Fruit fly (Drosophila melanogaster): ENCODE results near the gene Art9.

Art9 gene

DNA sequence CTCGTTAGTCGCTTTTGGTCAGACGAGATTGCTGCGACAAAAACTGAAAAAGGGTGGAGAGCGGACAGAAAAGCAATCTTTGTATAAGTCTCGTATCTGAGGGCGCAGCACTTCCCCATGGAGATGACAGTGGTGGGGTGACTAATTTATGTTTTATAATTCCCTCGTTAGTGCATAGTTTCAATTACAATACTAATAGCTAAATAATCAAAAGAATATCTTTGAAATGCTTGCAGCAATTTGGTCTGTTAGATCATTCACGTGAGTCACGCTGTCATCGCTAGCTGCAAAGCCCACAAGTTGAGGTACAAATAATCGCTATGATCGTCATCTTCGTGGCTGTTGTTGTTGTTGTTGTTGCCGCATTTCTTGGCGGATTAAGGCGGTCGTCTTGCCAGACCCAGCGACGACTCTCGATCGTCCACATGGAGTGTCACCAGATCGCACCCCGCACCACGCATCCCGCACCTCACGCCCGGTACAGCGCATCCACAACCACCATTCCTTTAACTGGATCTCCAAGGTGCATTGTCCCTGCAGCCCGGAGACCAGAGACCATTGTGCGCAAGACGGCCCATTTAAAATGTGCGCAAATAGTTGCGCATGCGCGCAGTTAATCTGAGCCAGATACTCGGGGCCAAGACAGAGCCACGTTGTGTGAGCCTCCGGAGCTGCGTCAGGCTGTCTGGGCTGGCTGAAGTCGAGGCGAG lies 21.3 kb downstream of the Art9 start:
- TF ChIP-seq insv (optimal IDR thresholded peaks at IDR 0.05) (no peak), Sin3A (optimal IDR thresholded peaks at IDR 0.05) (no peak), ttk (optimal IDR thresholded peaks at IDR 0.05) (no peak), h (optimal IDR thresholded peaks at IDR 0.05) (no peak), Myc (optimal IDR thresholded peaks at IDR 0.05) (no peak), psq (optimal IDR thresholded peaks at IDR 0.05) (no peak)

DNA sequence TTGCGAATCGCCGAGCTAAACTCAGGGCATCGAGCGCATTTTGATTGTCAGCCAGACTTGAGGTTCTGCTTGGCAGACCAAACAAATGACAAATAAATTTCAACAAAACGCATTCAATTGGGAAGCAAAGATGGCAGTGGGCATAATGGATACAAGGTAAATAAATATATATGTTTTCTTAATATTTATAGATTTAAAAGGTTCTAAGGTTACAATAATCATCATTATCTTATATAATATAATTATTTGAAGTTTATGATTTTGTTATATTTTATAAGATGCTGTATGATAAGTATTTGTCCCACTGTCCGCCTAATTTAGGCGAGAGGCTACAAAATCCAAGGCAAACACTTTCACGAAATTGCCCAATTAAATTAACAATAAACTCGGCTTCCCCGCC lies 25.2 kb downstream of the Art9 start:
- TF ChIP-seq Myc (optimal IDR thresholded peaks at IDR 0.05), result no peak
- TF ChIP-seq ttk (optimal IDR thresholded peaks at IDR 0.05), result no peak

DNA sequence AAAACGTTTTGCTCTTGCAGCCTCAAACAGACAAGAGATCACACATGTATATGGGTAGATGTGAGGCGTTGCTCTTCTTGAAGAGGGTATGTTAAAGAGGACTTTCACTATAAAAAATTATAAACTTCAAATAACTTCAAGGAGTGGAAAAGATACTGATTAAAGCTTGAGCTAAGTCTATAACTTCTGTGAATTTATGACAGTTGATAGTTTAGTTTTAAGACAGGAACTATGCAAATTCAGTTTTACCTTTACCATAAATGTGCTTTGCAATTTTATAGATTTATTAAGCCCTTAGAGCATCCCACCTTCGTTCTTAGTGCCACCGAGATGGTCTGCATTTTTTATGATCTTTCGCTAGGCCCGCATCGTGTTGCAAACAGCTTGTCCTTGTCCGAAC lies 26.7 kb downstream of the Art9 start:
- TF ChIP-seq h (optimal IDR thresholded peaks at IDR 0.05), result no peak
- no peak for TF ChIP-seq ttk (optimal IDR thresholded peaks at IDR 0.05)
- no peak for TF ChIP-seq psq (optimal IDR thresholded peaks at IDR 0.05)
- no peak for TF ChIP-seq Myc (optimal IDR thresholded peaks at IDR 0.05)
- no peak for TF ChIP-seq insv (optimal IDR thresholded peaks at IDR 0.05)
- TF ChIP-seq Sin3A (optimal IDR thresholded peaks at IDR 0.05), result no peak

dm6 chr3R:13915646-13916045 lies 27.6 kb downstream of the Art9 start:
- TF ChIP-seq h (optimal IDR thresholded peaks at IDR 0.05), result no peak
- TF ChIP-seq insv (optimal IDR thresholded peaks at IDR 0.05), result no peak
- TF ChIP-seq Myc (optimal IDR thresholded peaks at IDR 0.05), result no peak
- no peak for TF ChIP-seq psq (optimal IDR thresholded peaks at IDR 0.05)
- TF ChIP-seq Sin3A (optimal IDR thresholded peaks at IDR 0.05), result no peak
- no peak for TF ChIP-seq ttk (optimal IDR thresholded peaks at IDR 0.05)

dm6 chr3R:13914760-13915417 lies 28.4 kb downstream of the Art9 start:
- TF ChIP-seq Myc (optimal IDR thresholded peaks at IDR 0.05), result no peak
- no peak for TF ChIP-seq h (optimal IDR thresholded peaks at IDR 0.05)
- TF ChIP-seq psq (optimal IDR thresholded peaks at IDR 0.05), result no peak
- TF ChIP-seq insv (optimal IDR thresholded peaks at IDR 0.05), result no peak
- no peak for TF ChIP-seq Sin3A (optimal IDR thresholded peaks at IDR 0.05)
- no peak for TF ChIP-seq ttk (optimal IDR thresholded peaks at IDR 0.05)

dm6 chr3R:13913586-13913985 lies 29.7 kb downstream of the Art9 start:
- TF ChIP-seq Sin3A (optimal IDR thresholded peaks at IDR 0.05), result no peak

DNA sequence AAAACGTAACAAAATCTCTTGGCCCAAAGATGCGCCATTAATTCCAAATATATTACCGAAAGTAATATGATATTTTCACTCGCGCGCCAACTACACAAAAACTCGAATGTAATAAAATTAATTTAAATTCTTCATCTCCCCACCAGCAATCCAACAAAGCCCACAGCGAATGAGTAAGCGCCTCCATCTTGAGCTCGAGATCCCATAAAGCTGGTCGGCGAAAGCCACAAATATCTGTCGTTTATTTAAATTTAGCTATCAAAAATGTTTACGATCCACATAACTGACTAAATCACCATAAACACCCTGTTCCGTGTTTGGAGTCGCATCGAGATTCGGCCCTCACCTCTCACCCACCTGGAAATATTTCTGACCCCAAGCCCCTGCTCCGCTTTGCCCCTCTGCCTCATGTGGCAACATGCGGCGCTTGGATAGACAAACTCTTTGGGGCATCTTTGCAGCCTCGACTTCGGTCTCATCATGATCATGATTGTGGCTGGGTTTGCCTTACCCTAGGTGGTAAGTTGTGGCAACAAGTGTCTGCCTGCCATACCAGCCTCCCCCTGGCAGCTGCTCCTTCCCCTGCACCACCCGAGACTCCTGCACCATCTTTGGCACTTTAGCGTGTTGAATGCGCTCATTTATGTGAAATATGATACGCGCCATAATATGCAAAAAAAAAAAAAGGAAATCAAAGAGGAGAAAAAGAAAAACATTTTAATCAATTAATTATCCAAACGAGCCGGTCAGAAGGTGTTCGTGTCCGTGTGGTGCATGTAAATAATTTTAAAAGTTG lies 31.1 kb downstream of the Art9 start:
- TF ChIP-seq Myc (optimal IDR thresholded peaks at IDR 0.05), result no peak
- TF ChIP-seq h (optimal IDR thresholded peaks at IDR 0.05), result no peak
- TF ChIP-seq Sin3A (optimal IDR thresholded peaks at IDR 0.05), result no peak
- no peak for TF ChIP-seq insv (optimal IDR thresholded peaks at IDR 0.05)
- TF ChIP-seq ttk (optimal IDR thresholded peaks at IDR 0.05), result no peak
- TF ChIP-seq psq (optimal IDR thresholded peaks at IDR 0.05), result no peak

DNA sequence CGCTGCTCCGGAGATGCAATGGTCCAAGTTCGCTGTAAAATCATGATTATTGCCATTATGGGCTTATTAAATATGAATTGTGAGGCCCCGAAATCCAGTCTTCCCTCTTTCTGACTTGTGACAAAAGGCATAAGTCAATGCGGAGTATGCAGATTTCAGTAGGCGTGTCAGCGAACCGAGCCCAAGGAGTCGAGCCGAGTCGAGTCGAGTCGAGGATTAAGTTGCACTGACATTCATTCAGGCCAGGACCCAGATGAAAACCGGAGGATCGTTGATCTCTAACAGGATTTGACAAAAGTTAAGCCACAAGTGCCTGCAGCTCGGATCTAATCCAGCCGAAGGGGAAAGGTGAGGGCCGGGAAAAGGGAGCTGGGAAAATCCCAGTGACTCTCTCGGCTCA lies 31.9 kb downstream of the Art9 start:
- TF ChIP-seq Myc (optimal IDR thresholded peaks at IDR 0.05) (no peak), ttk (optimal IDR thresholded peaks at IDR 0.05) (no peak), insv (optimal IDR thresholded peaks at IDR 0.05) (no peak), psq (optimal IDR thresholded peaks at IDR 0.05) (no peak), h (optimal IDR thresholded peaks at IDR 0.05) (no peak), Sin3A (optimal IDR thresholded peaks at IDR 0.05) (no peak)

dm6 chr3R:13909899-13910298 lies 33.4 kb downstream of the Art9 start:
- TF ChIP-seq ttk (optimal IDR thresholded peaks at IDR 0.05) (no peak), insv (optimal IDR thresholded peaks at IDR 0.05) (no peak), psq (optimal IDR thresholded peaks at IDR 0.05) (no peak), Sin3A (optimal IDR thresholded peaks at IDR 0.05) (no peak), Myc (optimal IDR thresholded peaks at IDR 0.05) (no peak), h (optimal IDR thresholded peaks at IDR 0.05) (no peak)

dm6 chr3R:13909065-13909464 lies 34.2 kb downstream of the Art9 start:
- no peak for TF ChIP-seq ttk (optimal IDR thresholded peaks at IDR 0.05)
- TF ChIP-seq Myc (optimal IDR thresholded peaks at IDR 0.05), result no peak
- TF ChIP-seq psq (optimal IDR thresholded peaks at IDR 0.05), result no peak
- TF ChIP-seq h (optimal IDR thresholded peaks at IDR 0.05), result no peak
- TF ChIP-seq Sin3A (optimal IDR thresholded peaks at IDR 0.05), result no peak
- no peak for TF ChIP-seq insv (optimal IDR thresholded peaks at IDR 0.05)

DNA sequence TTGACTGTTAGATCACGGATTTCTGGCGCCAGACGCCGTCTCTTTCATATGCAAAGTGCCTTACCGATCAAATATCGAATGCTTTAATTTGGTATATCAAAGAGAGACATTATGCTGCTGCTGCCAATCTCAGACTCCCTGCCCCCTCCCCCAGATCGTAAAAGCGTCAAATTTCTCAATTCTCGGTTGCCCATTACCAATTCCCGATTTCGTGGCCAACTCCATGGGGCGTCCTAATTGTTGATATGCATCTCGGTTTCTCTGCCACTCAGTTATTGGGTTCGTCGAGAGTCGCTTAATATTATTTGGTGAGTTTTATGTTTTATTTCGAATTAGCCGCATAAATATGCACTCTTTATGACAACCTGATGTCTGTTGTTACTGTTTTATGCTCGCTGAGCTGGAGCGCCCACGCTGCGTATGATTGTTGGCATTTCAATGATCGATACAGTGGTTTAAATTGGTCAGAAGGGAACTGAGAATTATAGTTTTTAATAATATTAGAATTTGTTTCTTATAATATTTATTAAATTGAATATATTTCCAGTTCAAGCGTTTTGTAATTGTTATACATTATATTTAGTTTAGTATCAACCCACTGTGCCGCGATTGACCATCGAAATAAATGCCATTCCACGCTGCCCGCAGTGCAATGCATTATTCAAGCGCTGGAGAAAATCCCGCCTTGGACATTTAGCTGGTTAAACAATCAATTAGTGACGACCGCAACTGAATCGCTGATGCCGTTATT lies 35.7 kb downstream of the Art9 start:
- TF ChIP-seq psq (optimal IDR thresholded peaks at IDR 0.05) (no peak), Sin3A (optimal IDR thresholded peaks at IDR 0.05) (no peak), insv (optimal IDR thresholded peaks at IDR 0.05) (no peak), h (optimal IDR thresholded peaks at IDR 0.05) (no peak), Myc (optimal IDR thresholded peaks at IDR 0.05) (no peak), ttk (optimal IDR thresholded peaks at IDR 0.05) (no peak)

DNA sequence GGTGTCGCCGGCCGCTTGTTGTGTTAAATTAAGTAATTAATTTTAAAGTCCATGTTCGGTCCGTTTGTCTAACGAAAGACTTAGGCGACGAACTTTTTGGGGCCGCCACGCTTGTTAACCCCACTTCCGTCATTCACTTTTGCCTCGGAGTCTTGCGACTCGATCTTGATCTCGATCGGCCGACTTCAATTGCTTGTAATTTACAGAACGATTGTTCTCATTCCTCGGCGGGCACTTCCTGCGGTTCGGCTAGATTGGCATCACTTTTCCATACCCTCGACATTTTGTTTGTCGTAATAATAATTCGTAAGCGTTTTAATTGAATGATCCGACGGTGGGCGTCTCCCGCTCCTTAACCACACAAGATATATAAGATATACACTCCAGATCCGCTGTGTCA lies 36.5 kb downstream of the Art9 start:
- no peak for TF ChIP-seq insv (optimal IDR thresholded peaks at IDR 0.05)
- no peak for TF ChIP-seq psq (optimal IDR thresholded peaks at IDR 0.05)
- no peak for TF ChIP-seq Sin3A (optimal IDR thresholded peaks at IDR 0.05)
- TF ChIP-seq Myc (optimal IDR thresholded peaks at IDR 0.05), result no peak
- no peak for TF ChIP-seq h (optimal IDR thresholded peaks at IDR 0.05)
- no peak for TF ChIP-seq ttk (optimal IDR thresholded peaks at IDR 0.05)
